Worm (Caenorhabditis elegans) whole organism, early embryonic: Measurements from ENCODE around the gene snr-5.

Experiments
- B0310.2 ChIP-seq: sonication (generic microtip); optimal IDR thresholded peaks from 2 replicates; lab custom pipeline; 2016; ENCODE audit warnings: mild to moderate bottlenecking, missing genetic modification characterization, missing compliant biosample characterization
- F13C5.2 ChIP-seq: sonication (generic microtip); optimal IDR thresholded peaks from 2 replicates; lab custom pipeline; 2017; ENCODE audit warnings: mild to moderate bottlenecking, missing genetic modification characterization, inconsistent platforms, missing compliant biosample characterization
- aly-1 ChIP-seq: sonication (generic microtip); optimal IDR thresholded peaks from 2 replicates; lab custom pipeline; 2016; ENCODE audit warnings: missing genetic modification characterization, missing compliant biosample characterization
- ama-1 ChIP-seq: fragments of 150-350 bp; optimal IDR thresholded peaks from 2 replicates; lab custom pipeline; 2014
- ceh-13 ChIP-seq: fragments of 200-800 bp; sonication (Bioruptor generic); optimal IDR thresholded peaks from 2 replicates; lab custom pipeline; 2018; ENCODE audit warnings: mild to moderate bottlenecking, missing genetic modification characterization, missing compliant biosample characterization
- ceh-36 ChIP-seq: sonication (generic microtip); optimal IDR thresholded peaks from 2 replicates; lab custom pipeline; 2016; ENCODE audit warnings: missing genetic modification characterization, inconsistent platforms, missing compliant biosample characterization
- ets-7 ChIP-seq: sonication (generic microtip); optimal IDR thresholded peaks from 2 replicates; lab custom pipeline; 2016; ENCODE audit warnings: missing genotype, missing genetic modification characterization, missing compliant biosample characterization
- flt-1 ChIP-seq: fragments of 200-800 bp; sonication (Bioruptor generic); IDR thresholded peaks from 2 replicates; pipeline ENCODE4 v1.3.6; 2022; ENCODE audit warnings: missing genetic modification characterization, missing compliant biosample characterization
- hmbx-1 ChIP-seq: sonication (generic microtip); optimal IDR thresholded peaks from 2 replicates; lab custom pipeline; 2016; ENCODE audit warnings: mild to moderate bottlenecking, missing genetic modification characterization, missing compliant biosample characterization
- hmg-4 ChIP-seq: fragments of 200-800 bp; sonication (Bioruptor generic); optimal IDR thresholded peaks from 2 replicates; lab custom pipeline; 2018; ENCODE audit warnings: mild to moderate bottlenecking, missing genetic modification characterization, missing compliant biosample characterization
- hnd-1 ChIP-seq: sonication (generic microtip); optimal IDR thresholded peaks from 2 replicates; lab custom pipeline; 2016; ENCODE audit warnings: missing genetic modification characterization, missing compliant biosample characterization
- pes-1 ChIP-seq: fragments of 200-800 bp; sonication (Bioruptor generic); IDR thresholded peaks from 2 replicates; pipeline ENCODE4 v1.3.6; 2022; ENCODE audit warnings: missing genetic modification reagents, missing genetic modification characterization, missing compliant biosample characterization
- scrt-1 ChIP-seq: fragments of 200-800 bp; sonication (Bioruptor generic); IDR thresholded peaks from 2 replicates; pipeline ENCODE4 v1.3.6; 2022; ENCODE audit warnings: missing genetic modification characterization, missing compliant biosample characterization
- sea-1 ChIP-seq: fragments of 200-800 bp; sonication (Bioruptor generic); conservative IDR thresholded peaks from 2 replicates; pipeline ENCODE4 v1.3.6; 2022; ENCODE audit warnings: missing genetic modification characterization, missing compliant biosample characterization
- tbx-11 ChIP-seq: fragments of 200-800 bp; sonication (Bioruptor generic); IDR thresholded peaks from 2 replicates; pipeline ENCODE4 v1.3.6; 2022; ENCODE audit warnings: missing genetic modification characterization, missing compliant biosample characterization
- tbx-37 ChIP-seq: fragments of 200-800 bp; sonication (Bioruptor generic); conservative IDR thresholded peaks from 2 replicates; pipeline ENCODE4 v1.3.6; 2022; ENCODE audit warnings: missing genetic modification reagents, missing genetic modification characterization, missing compliant biosample characterization
- tra-4 ChIP-seq: sonication (generic microtip); optimal IDR thresholded peaks from 2 replicates; lab custom pipeline; 2017; ENCODE audit warnings: missing genetic modification characterization, missing compliant biosample characterization

The snr-5 gene

ce11 chrIII:7861535-7862120 lies at the start of gene snr-5:
Gene snr-5 (plus strand): TSS chrIII:7862070.
- TF ChIP-seq sea-1 (GFP tag; lab: Robert Waterston, UW) (no peak), tbx-37 (GFP tag; lab: Robert Waterston, UW) (no peak), scrt-1 (GFP tag; lab: Robert Waterston, UW) (no peak), aly-1 (tag; lab: Kevin White, UChicago) (no peak), tra-4 (tag; lab: Kevin White, UChicago) (no peak), ceh-36 (tag; lab: Kevin White, UChicago) (no peak), pes-1 (no peak), hmbx-1 (tag; lab: Kevin White, UChicago) (no peak), ama-1 (no peak)

ce11 chrIII:7812208-7812880 lies 49.5 kb upstream of the snr-5 start:
- TF ChIP-seq aly-1 (tag; lab: Kevin White, UChicago) (no peak), ets-7 (tag; lab: Kevin White, UChicago) (no peak), hmbx-1 (tag; lab: Kevin White, UChicago) (no peak)

- TF ChIP-seq hnd-1 (tag; lab: Kevin White, UChicago) (no peak), ama-1 (no peak), sea-1 (GFP tag; lab: Robert Waterston, UW) (no peak), tra-4 (tag; lab: Kevin White, UChicago) (no peak), hmg-4 (no peak), flt-1 (GFP tag; lab: Robert Waterston, UW) (no peak), ceh-13 (GFP tag; lab: Kevin White, UChicago) (no peak), hmbx-1 (tag; lab: Kevin White, UChicago) (no peak), ets-7 (tag; lab: Kevin White, UChicago) (no peak), scrt-1 (GFP tag; lab: Robert Waterston, UW) (no peak), aly-1 (tag; lab: Kevin White, UChicago) (no peak), B0310.2 (no peak), tbx-11 (GFP tag; lab: Robert Waterston, UW) (no peak), ceh-36 (tag; lab: Kevin White, UChicago) (no peak), pes-1 (no peak), tbx-37 (GFP tag; lab: Robert Waterston, UW) (no peak), F13C5.2 (tag; lab: Kevin White, UChicago) (no peak)
Observed at ce11 chrIII:7814159-7815055, 47.5 kb upstream of the snr-5 start, which contains the start of gene egl-5. Gene egl-5 (plus strand): TSS chrIII:7814374.

ce11 chrIII:7815056-7815366 lies 46.9 kb upstream of the snr-5 start:
- TF ChIP-seq ceh-13 (GFP tag; lab: Kevin White, UChicago): no peak
- TF ChIP-seq sea-1 (GFP tag; lab: Robert Waterston, UW): no peak
- no peak for TF ChIP-seq flt-1 (GFP tag; lab: Robert Waterston, UW)
- TF ChIP-seq pes-1: no peak
- TF ChIP-seq F13C5.2 (tag; lab: Kevin White, UChicago): no peak
- TF ChIP-seq hmbx-1 (tag; lab: Kevin White, UChicago): no peak
- TF ChIP-seq tbx-37 (GFP tag; lab: Robert Waterston, UW): no peak
- no peak for TF ChIP-seq tbx-11 (GFP tag; lab: Robert Waterston, UW)

ce11 chrIII:7815571-7816348 lies 46.1 kb upstream of the snr-5 start:
- TF ChIP-seq ceh-36 (tag; lab: Kevin White, UChicago): no peak
- no peak for TF ChIP-seq F13C5.2 (tag; lab: Kevin White, UChicago)
- no peak for TF ChIP-seq sea-1 (GFP tag; lab: Robert Waterston, UW)
- TF ChIP-seq ama-1: no peak

ce11 chrIII:7816463-7816862 lies 45.4 kb upstream of the snr-5 start:
- TF ChIP-seq scrt-1 (GFP tag; lab: Robert Waterston, UW) (no peak), ets-7 (tag; lab: Kevin White, UChicago) (no peak), tbx-37 (GFP tag; lab: Robert Waterston, UW) (no peak), B0310.2 (no peak), flt-1 (GFP tag; lab: Robert Waterston, UW) (no peak), tbx-11 (GFP tag; lab: Robert Waterston, UW) (no peak), F13C5.2 (tag; lab: Kevin White, UChicago) (no peak), hmg-4 (no peak), hmbx-1 (tag; lab: Kevin White, UChicago) (no peak), ceh-13 (GFP tag; lab: Kevin White, UChicago) (no peak), ama-1 (no peak), ceh-36 (tag; lab: Kevin White, UChicago) (no peak)

- TF ChIP-seq tbx-37 (GFP tag; lab: Robert Waterston, UW) (no peak), sea-1 (GFP tag; lab: Robert Waterston, UW) (no peak), hmbx-1 (tag; lab: Kevin White, UChicago) (no peak), pes-1 (no peak), scrt-1 (GFP tag; lab: Robert Waterston, UW) (no peak), tbx-11 (GFP tag; lab: Robert Waterston, UW) (no peak), B0310.2 (no peak), hnd-1 (tag; lab: Kevin White, UChicago) (no peak), flt-1 (GFP tag; lab: Robert Waterston, UW) (no peak)
Observed at ce11 chrIII:7818965-7819364, 42.9 kb upstream of the snr-5 start.
